Worm (Caenorhabditis elegans): ENCODE data around the gene T06D8.9.

The T06D8.9 gene

ce11 chrII:11241497-11241896 is 2.1 kb downstream of the T06D8.9 start:
- TF ChIP-seq unc-120 (tag; optimal IDR thresholded peaks at IDR 0.05; ENCODE audit: poor library complexity, severe bottlenecking) (no peak), ceh-43 (GFP tag; optimal IDR thresholded peaks at IDR 0.05) (no peak), cnd-1 (tag; optimal IDR thresholded peaks at IDR 0.05) (no peak), mep-1 (tag; optimal IDR thresholded peaks at IDR 0.05) (no peak)

- TF ChIP-seq pha-4 (tag; optimal IDR thresholded peaks at IDR 0.05), result no peak
Observed at ce11 chrII:11242918-11243317, 3.5 kb downstream of the T06D8.9 start.

ce11 chrII:11246506-11246905 is 7.1 kb downstream of the T06D8.9 start:
- no peak for TF ChIP-seq ceh-39 (tag; optimal IDR thresholded peaks at IDR 0.05)
- TF ChIP-seq blmp-1 (tag; optimal IDR thresholded peaks at IDR 0.05), result peak; percentile 73
- no peak for TF ChIP-seq flh-1 (GFP tag; optimal IDR thresholded peaks at IDR 0.05)

- TF ChIP-seq snpc-4 (tag; optimal IDR thresholded peaks at IDR 0.05) (no peak), lsy-2 (tag; optimal IDR thresholded peaks at IDR 0.05) (no peak), sem-2 (GFP tag; optimal IDR thresholded peaks at IDR 0.05) (no peak), M03D4.4 (tag; optimal IDR thresholded peaks at IDR 0.05) (no peak), nhr-28 (tag; optimal IDR thresholded peaks at IDR 0.05) (no peak), elt-3 (tag; optimal IDR thresholded peaks at IDR 0.05) (no peak), elt-1 (tag; optimal IDR thresholded peaks at IDR 0.05; ENCODE audit: borderline replicate concordance, insufficient read depth) (no peak), ceh-39 (tag; optimal IDR thresholded peaks at IDR 0.05) (no peak), lin-13 (tag; optimal IDR thresholded peaks at IDR 0.05) (no peak), ztf-11 (tag; optimal IDR thresholded peaks at IDR 0.05) (no peak), nhr-12 (tag; optimal IDR thresholded peaks at IDR 0.05) (no peak), mls-2 (tag; optimal IDR thresholded peaks at IDR 0.05) (no peak)
Observed at ce11 chrII:11247414-11247813, 8.0 kb downstream of the T06D8.9 start, which contains the start of gene T06D8.10. Gene T06D8.10 (minus strand): TSS chrII:11247514.

- TF ChIP-seq ham-2 (GFP tag; optimal IDR thresholded peaks at IDR 0.05), result no peak
- TF ChIP-seq mab-5 (tag; optimal IDR thresholded peaks at IDR 0.05), result no peak
- TF ChIP-seq sptf-1 (tag; optimal IDR thresholded peaks at IDR 0.05), result no peak
- no peak for TF ChIP-seq ceh-43 (GFP tag; optimal IDR thresholded peaks at IDR 0.05)
- TF ChIP-seq lsy-2 (tag; optimal IDR thresholded peaks at IDR 0.05), result no peak
- no peak for TF ChIP-seq zip-8 (tag; optimal IDR thresholded peaks at IDR 0.05)
- no peak for TF ChIP-seq cnd-1 (tag; optimal IDR thresholded peaks at IDR 0.05)
- no peak for TF ChIP-seq sem-2 (GFP tag; optimal IDR thresholded peaks at IDR 0.05)
- no peak for TF ChIP-seq pha-4 (tag; optimal IDR thresholded peaks at IDR 0.05)
- no peak for TF ChIP-seq nhr-76 (tag; optimal IDR thresholded peaks at IDR 0.05)
- no peak for TF ChIP-seq unc-120 (tag; optimal IDR thresholded peaks at IDR 0.05; ENCODE audit: poor library complexity, severe bottlenecking)
Observed at ce11 chrII:11255536-11255935, 16.1 kb downstream of the T06D8.9 start, which contains the start of gene T05B9.2. Gene T05B9.2 (plus strand): TSS chrII:11255836.

- no peak for TF ChIP-seq ceh-43 (GFP tag; optimal IDR thresholded peaks at IDR 0.05)
- TF ChIP-seq mep-1 (tag; optimal IDR thresholded peaks at IDR 0.05), result no peak
- no peak for TF ChIP-seq mls-2 (tag; optimal IDR thresholded peaks at IDR 0.05)
- no peak for TF ChIP-seq mab-5 (tag; optimal IDR thresholded peaks at IDR 0.05)
- TF ChIP-seq ham-2 (GFP tag; optimal IDR thresholded peaks at IDR 0.05), result no peak
- no peak for TF ChIP-seq ceh-39 (tag; optimal IDR thresholded peaks at IDR 0.05)
- no peak for TF ChIP-seq hlh-1 (tag; optimal IDR thresholded peaks at IDR 0.05)
- TF ChIP-seq unc-62 (GFP tag; optimal IDR thresholded peaks at IDR 0.05), result no peak
Observed at ce11 chrII:11259766-11260165, 20.4 kb downstream of the T06D8.9 start.

ce11 chrII:11261173-11261572 is 21.8 kb downstream of the T06D8.9 start, which contains the start of gene T05B9.1:
Gene T05B9.1 (minus strand): TSS chrII:11261192.
- TF ChIP-seq drap-1 (GFP tag; optimal IDR thresholded peaks at IDR 0.05) (no peak), sptf-1 (tag; optimal IDR thresholded peaks at IDR 0.05) (no peak), zip-8 (tag; optimal IDR thresholded peaks at IDR 0.05) (no peak), snpc-4 (tag; optimal IDR thresholded peaks at IDR 0.05) (no peak), elt-3 (tag; optimal IDR thresholded peaks at IDR 0.05) (no peak), nhr-237 (tag; optimal IDR thresholded peaks at IDR 0.05) (no peak), bed-3 (GFP tag; optimal IDR thresholded peaks at IDR 0.05) (no peak), mep-1 (tag; optimal IDR thresholded peaks at IDR 0.05) (no peak), lsy-2 (tag; optimal IDR thresholded peaks at IDR 0.05) (no peak), pha-4 (tag; optimal IDR thresholded peaks at IDR 0.05) (no peak), unc-39 (tag; optimal IDR thresholded peaks at IDR 0.05) (no peak), ceh-43 (GFP tag; optimal IDR thresholded peaks at IDR 0.05) (no peak), flh-1 (GFP tag; optimal IDR thresholded peaks at IDR 0.05) (no peak), elt-1 (tag; optimal IDR thresholded peaks at IDR 0.05; ENCODE audit: borderline replicate concordance, insufficient read depth) (no peak), blmp-1 (tag; optimal IDR thresholded peaks at IDR 0.05) (no peak)

Measured in whole organism, mixed stage, embryonic.